Fruit fly (Drosophila melanogaster): ENCODE results near the gene lectin-22C.

DNA sequence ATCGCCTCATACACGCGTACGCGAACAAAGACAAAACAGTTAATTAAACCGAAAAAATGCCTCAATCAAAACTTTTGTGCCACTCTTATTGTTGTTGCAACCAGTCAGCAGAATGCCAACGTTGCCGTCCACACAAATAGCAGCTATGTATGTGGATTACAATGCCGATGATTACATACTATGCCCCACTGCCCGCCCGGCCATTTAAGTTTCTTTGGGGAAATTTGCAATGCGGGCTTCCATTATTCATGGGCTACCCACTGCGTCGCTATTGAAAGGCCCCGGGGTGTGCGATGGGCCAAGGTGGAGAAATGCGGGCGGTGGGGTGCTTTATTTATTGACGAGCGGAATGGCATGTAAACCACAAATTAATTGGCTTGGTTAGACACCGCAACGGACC is 47.3 kb upstream of the lectin-22C start:
- TF ChIP-seq ttk (optimal IDR thresholded peaks at IDR 0.05) (no peak), h (optimal IDR thresholded peaks at IDR 0.05) (no peak), insv (optimal IDR thresholded peaks at IDR 0.05) (no peak), psq (optimal IDR thresholded peaks at IDR 0.05) (no peak), Myc (optimal IDR thresholded peaks at IDR 0.05) (no peak), Sin3A (optimal IDR thresholded peaks at IDR 0.05) (no peak)

Data from Kc167 (cell line).